Worm (Caenorhabditis elegans) whole organism, L4 larva: ENCODE measurements around the gene smf-2.

Experiments
- F10B5.3 ChIP-seq: sonication (generic microtip); optimal IDR thresholded peaks from 2 replicates; lab custom pipeline; 2016; ENCODE audit warnings: mild to moderate bottlenecking, missing genetic modification characterization, missing compliant biosample characterization
- F44E2.7 ChIP-seq: fragments of 200-800 bp; sonication (Bioruptor generic); IDR thresholded peaks from 2 replicates; pipeline ENCODE4 v2.1.2; 2022; ENCODE audit warnings: missing genetic modification characterization, missing compliant biosample characterization
- Y48G9A.11 ChIP-seq: fragments of 200-800 bp; sonication (Bioruptor generic); IDR thresholded peaks from 2 replicates; pipeline ENCODE4 v1.3.6; 2022; ENCODE audit warnings: missing genetic modification reagents, missing genetic modification characterization, missing compliant biosample characterization
- Y5F2A.4 ChIP-seq: fragments of 200-800 bp; sonication (Bioruptor generic); optimal IDR thresholded peaks from 2 replicates; lab custom pipeline; 2018; ENCODE audit warnings: mild to moderate bottlenecking, missing genetic modification characterization, missing compliant biosample characterization
- ZK337.2 ChIP-seq: fragments of 200-800 bp; sonication (Bioruptor generic); IDR thresholded peaks from 2 replicates; pipeline ENCODE4 v1.3.6; 2022; ENCODE audit warnings: missing genetic modification reagents, missing genetic modification characterization, missing compliant biosample characterization
- ZK546.5 ChIP-seq, 2 experiments: sonication (generic microtip); optimal IDR thresholded peaks; 2 replicates each; lab custom pipeline; 2017; ENCODE audit warnings: missing biosample characterization in 2 of 2, missing genetic modification characterization in 2 of 2
- aly-2 ChIP-seq: sonication (generic microtip); optimal IDR thresholded peaks from 2 replicates; lab custom pipeline; 2018; ENCODE audit warnings: missing biosample characterization, missing genetic modification characterization
- ama-1 ChIP-seq: fragments of 150-350 bp; optimal IDR thresholded peaks from 2 replicates; lab custom pipeline; 2014; ENCODE audit warnings: inconsistent platforms, mixed read lengths
- attf-4 ChIP-seq: sonication (generic microtip); optimal IDR thresholded peaks from 3 replicates; lab custom pipeline; 2017; ENCODE audit warnings: missing biosample characterization, missing genetic modification characterization
- ceh-20 ChIP-seq: fragments of 200-800 bp; sonication (Bioruptor generic); IDR thresholded peaks from 2 replicates; pipeline ENCODE4 v1.3.6; 2022; ENCODE audit warnings: missing genetic modification reagents, missing genetic modification characterization, missing compliant biosample characterization
- ceh-62 ChIP-seq: sonication (generic microtip); optimal IDR thresholded peaks from 2 replicates; lab custom pipeline; 2017; ENCODE audit warnings: missing biosample characterization, missing genetic modification characterization
- ceh-82 ChIP-seq: sonication (generic microtip); optimal IDR thresholded peaks from 2 replicates; lab custom pipeline; 2017; ENCODE audit warnings: missing biosample characterization, missing genetic modification characterization
- daf-12 ChIP-seq: fragments of 150-350 bp; optimal IDR thresholded peaks from 2 replicates; lab custom pipeline; 2014; ENCODE audit warnings: missing biosample characterization, missing genetic modification reagents, missing genetic modification characterization
- daf-19 ChIP-seq: fragments of 200-800 bp; sonication (Bioruptor generic); conservative IDR thresholded peaks from 2 replicates; pipeline ENCODE4 v1.3.6; 2022; ENCODE audit warnings: missing genetic modification characterization, missing compliant biosample characterization
- dmd-6 ChIP-seq: fragments of 200-800 bp; sonication (Bioruptor generic); IDR thresholded peaks from 2 replicates; pipeline ENCODE4 v1.3.6; 2022; ENCODE audit warnings: missing genetic modification reagents, missing genetic modification characterization, missing compliant biosample characterization
- dmd-8 ChIP-seq: fragments of 200-800 bp; sonication (Bioruptor generic); IDR thresholded peaks from 2 replicates; pipeline ENCODE4 v1.3.6; 2022; ENCODE audit warnings: missing genetic modification characterization, missing compliant biosample characterization
- dmd-9 ChIP-seq: fragments of 200-800 bp; sonication (Bioruptor generic); IDR thresholded peaks from 2 replicates; pipeline ENCODE4 v1.3.6; 2022; ENCODE audit warnings: missing genetic modification reagents, missing genetic modification characterization, missing compliant biosample characterization
- dpl-1 ChIP-seq: fragments of 150-350 bp; optimal IDR thresholded peaks from 2 replicates; lab custom pipeline; 2014; ENCODE audit warnings: missing biosample characterization, missing genetic modification reagents, missing genetic modification characterization
- duxl-1 ChIP-seq: sonication (generic microtip); optimal IDR thresholded peaks from 2 replicates; lab custom pipeline; 2016; ENCODE audit warnings: mild to moderate bottlenecking, missing genetic modification characterization, moderate library complexity, missing compliant biosample characterization; ENCODE audit not compliant: poor library complexity
- dve-1 ChIP-seq: sonication (generic microtip); optimal IDR thresholded peaks from 2 replicates; lab custom pipeline; 2017; ENCODE audit warnings: antibody characterized with exemption, mild to moderate bottlenecking, missing genetic modification characterization, missing compliant biosample characterization; ENCODE audit not compliant: insufficient read depth
- egl-27 ChIP-seq: sonication (generic microtip); optimal IDR thresholded peaks from 3 replicates; lab custom pipeline; 2017; ENCODE audit warnings: missing biosample characterization, missing genetic modification reagents, missing genetic modification characterization
- fkh-10 ChIP-seq: fragments of 150-350 bp; optimal IDR thresholded peaks from 2 replicates; lab custom pipeline; 2014; ENCODE audit warnings: missing biosample characterization, missing genetic modification reagents, missing genetic modification characterization
- fos-1 ChIP-seq: fragments of 150-350 bp; optimal IDR thresholded peaks from 2 replicates; lab custom pipeline; 2014; ENCODE audit warnings: missing biosample characterization, missing genetic modification characterization
- hlh-11 ChIP-seq: fragments of 200-800 bp; sonication (Bioruptor generic); optimal IDR thresholded peaks from 2 replicates; lab custom pipeline; 2018; ENCODE audit warnings: mild to moderate bottlenecking, missing genetic modification characterization, missing compliant biosample characterization
- hmg-1.1 ChIP-seq: fragments of 200-800 bp; sonication (Bioruptor generic); IDR thresholded peaks from 2 replicates; pipeline ENCODE4 v1.3.6; 2022; ENCODE audit warnings: missing genetic modification reagents, missing genetic modification characterization, missing compliant biosample characterization
- lim-7 ChIP-seq: fragments of 200-800 bp; sonication (Bioruptor generic); IDR thresholded peaks from 2 replicates; pipeline ENCODE4 v1.3.6; 2022; ENCODE audit warnings: missing genetic modification characterization, missing compliant biosample characterization
- lin-13 ChIP-seq: fragments of 150-350 bp; optimal IDR thresholded peaks from 2 replicates; lab custom pipeline; 2014; ENCODE audit warnings: missing biosample characterization, missing genetic modification reagents, missing genetic modification characterization
- lin-29 ChIP-seq: fragments of 200-800 bp; sonication (Bioruptor generic); IDR thresholded peaks from 2 replicates; pipeline ENCODE4 v1.3.6; 2022; ENCODE audit warnings: missing genetic modification reagents, missing genetic modification characterization, missing compliant biosample characterization
- lin-38 ChIP-seq: fragments of 200-800 bp; sonication (Bioruptor generic); IDR thresholded peaks from 2 replicates; pipeline ENCODE4 v1.3.6; 2022; ENCODE audit warnings: missing genetic modification reagents, missing genetic modification characterization, missing compliant biosample characterization
- lir-3 ChIP-seq: sonication (generic microtip); optimal IDR thresholded peaks from 2 replicates; lab custom pipeline; 2016; ENCODE audit warnings: mild to moderate bottlenecking, missing genetic modification characterization, missing compliant biosample characterization
- lsy-2 ChIP-seq, 2 experiments: fragments of 150-350 bp in 1 of 2; sonication (generic microtip) in 1 of 2; optimal IDR thresholded peaks; 2 replicates each; lab custom pipeline; 2014 to 2017; ENCODE audit warnings: missing biosample characterization in 2 of 2, missing genetic modification characterization in 2 of 2
- madf-5 ChIP-seq, 2 experiments: fragments of 200-800 bp; sonication (Bioruptor generic); IDR thresholded peaks; 2 replicates each; pipeline ENCODE4 v1.3.6; 2022; ENCODE audit warnings: missing compliant biosample characterization in 2 of 2, missing genetic modification characterization in 2 of 2
- mdt-29 ChIP-seq: fragments of 200-800 bp; sonication (Bioruptor generic); IDR thresholded peaks from 2 replicates; pipeline ENCODE4 v1.3.6; 2022; ENCODE audit warnings: missing genetic modification reagents, missing genetic modification characterization, missing compliant biosample characterization
- mes-2 ChIP-seq: sonication (generic microtip); optimal IDR thresholded peaks from 2 replicates; lab custom pipeline; 2016; ENCODE audit warnings: missing genotype, mild to moderate bottlenecking, missing genetic modification characterization, missing compliant biosample characterization; ENCODE audit not compliant: poor library complexity, severe bottlenecking
- mxl-3 ChIP-seq: fragments of 200-800 bp; sonication (Bioruptor generic); optimal IDR thresholded peaks from 2 replicates; lab custom pipeline; 2018; ENCODE audit warnings: mild to moderate bottlenecking, missing genetic modification characterization, missing compliant biosample characterization
- nhr-10 ChIP-seq: fragments of 150-350 bp; optimal IDR thresholded peaks from 2 replicates; lab custom pipeline; 2014; ENCODE audit warnings: missing biosample characterization, missing genetic modification characterization
- nhr-111 ChIP-seq: fragments of 200-800 bp; sonication (Bioruptor generic); optimal IDR thresholded peaks from 2 replicates; lab custom pipeline; 2018; ENCODE audit warnings: mild to moderate bottlenecking, missing genetic modification characterization, missing compliant biosample characterization
- nhr-237 ChIP-seq: sonication (generic microtip); optimal IDR thresholded peaks from 2 replicates; lab custom pipeline; 2017; ENCODE audit warnings: missing biosample characterization, missing genetic modification characterization
- nhr-41 ChIP-seq: fragments of 200-800 bp; sonication (Bioruptor generic); IDR thresholded peaks from 2 replicates; pipeline ENCODE4 v1.3.6; 2022; ENCODE audit warnings: missing genetic modification reagents, missing genetic modification characterization, missing compliant biosample characterization
- nhr-42 ChIP-seq: fragments of 200-800 bp; sonication (Bioruptor generic); IDR thresholded peaks from 2 replicates; pipeline ENCODE4 v1.3.6; 2022; ENCODE audit warnings: missing genetic modification characterization, missing compliant biosample characterization
- nhr-48 ChIP-seq: sonication (generic microtip); optimal IDR thresholded peaks from 2 replicates; lab custom pipeline; 2016; ENCODE audit warnings: mild to moderate bottlenecking, missing genetic modification characterization, missing compliant biosample characterization
- nhr-76 ChIP-seq: fragments of 150-350 bp; optimal IDR thresholded peaks from 2 replicates; lab custom pipeline; 2014; ENCODE audit warnings: missing biosample characterization, missing genetic modification characterization
- rbr-2 ChIP-seq: sonication (generic microtip); optimal IDR thresholded peaks from 2 replicates; lab custom pipeline; 2016; ENCODE audit warnings: missing genotype, missing genetic modification characterization, missing compliant biosample characterization
- saeg-2 ChIP-seq: fragments of 200-800 bp; sonication (Bioruptor generic); IDR thresholded peaks from 2 replicates; pipeline ENCODE4 v1.3.6; 2022; ENCODE audit warnings: missing genetic modification reagents, missing genetic modification characterization, missing compliant biosample characterization
- sdz-12 ChIP-seq: fragments of 200-800 bp; sonication (Bioruptor generic); optimal IDR thresholded peaks from 2 replicates; lab custom pipeline; 2018; ENCODE audit warnings: mild to moderate bottlenecking, missing genetic modification characterization, missing compliant biosample characterization
- snpc-1.2 ChIP-seq: fragments of 200-800 bp; sonication (Bioruptor generic); IDR thresholded peaks from 2 replicates; pipeline ENCODE4 v1.3.6; 2022; ENCODE audit warnings: missing genetic modification reagents, missing genetic modification characterization, missing compliant biosample characterization
- tag-97 ChIP-seq: fragments of 200-800 bp; sonication (Bioruptor generic); IDR thresholded peaks from 2 replicates; pipeline ENCODE4 v1.3.6; 2022; ENCODE audit warnings: missing genetic modification characterization, missing compliant biosample characterization
- zfp-2 ChIP-seq: sonication (generic microtip); optimal IDR thresholded peaks from 2 replicates; lab custom pipeline; 2016; ENCODE audit warnings: mild to moderate bottlenecking, missing genetic modification characterization, missing compliant biosample characterization
- zfp-3 ChIP-seq: fragments of 200-800 bp; sonication (Bioruptor generic); conservative IDR thresholded peaks from 2 replicates; pipeline ENCODE4 v1.3.6; 2022; ENCODE audit warnings: missing genetic modification reagents, missing genetic modification characterization, missing compliant biosample characterization
- zip-11 ChIP-seq: fragments of 200-800 bp; sonication (Bioruptor generic); IDR thresholded peaks from 2 replicates; pipeline ENCODE4 v1.3.6; 2022; ENCODE audit warnings: missing genetic modification characterization, missing compliant biosample characterization
- ztf-11 ChIP-seq: fragments of 150-350 bp; optimal IDR thresholded peaks from 2 replicates; lab custom pipeline; 2014; ENCODE audit warnings: missing biosample characterization, missing genetic modification characterization

Gene smf-2

DNA sequence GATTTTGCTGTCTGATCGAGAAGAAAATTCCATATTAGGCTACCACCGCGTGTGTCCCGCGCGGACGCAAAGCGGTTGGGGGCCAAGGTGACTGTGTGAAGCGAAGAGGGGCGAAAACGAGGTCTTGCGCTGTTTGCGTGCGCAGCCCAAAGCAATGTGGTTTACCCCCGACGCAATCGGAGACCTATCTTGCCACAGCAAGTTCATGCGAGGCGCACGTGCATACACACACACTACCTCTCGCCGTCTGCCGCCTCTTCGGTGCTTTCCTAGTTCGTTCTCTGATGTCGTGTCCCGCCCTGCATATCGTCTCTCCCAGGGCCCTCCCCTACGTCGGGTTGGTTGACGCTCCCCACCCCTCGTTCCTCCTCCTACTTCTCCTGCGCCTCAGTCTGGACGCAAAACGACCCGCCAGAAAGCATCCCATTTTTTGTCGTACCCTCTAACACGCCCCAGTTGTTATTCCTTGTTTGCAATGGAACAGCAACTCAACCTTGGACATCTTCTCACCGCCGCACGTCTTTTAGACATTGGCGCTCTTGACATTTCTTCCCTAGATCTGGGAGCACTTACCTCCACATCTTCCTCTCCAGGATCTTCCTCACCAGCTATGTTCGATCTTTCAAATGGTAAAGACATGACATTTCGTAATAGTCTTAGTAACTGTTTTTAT, 23.7 kb upstream of the smf-2 start, which contains the start of gene mdl-1 (continued):
- TF ChIP-seq dve-1 (tag; lab: Kevin White, UChicago) (peak; percentile 87), ama-1 (lab: Kevin White, UChicago) (peak; percentile 96), ceh-62 (no peak), nhr-42 (GFP tag; lab: Robert Waterston, UW) (peak; percentile 85), sdz-12 (GFP tag; lab: Kevin White, UChicago) (no peak), duxl-1 (tag; lab: Kevin White, UChicago) (no peak), Y48G9A.11 (no peak), aly-2 (tag; lab: Kevin White, UChicago) (no peak), dpl-1 (GFP tag; lab: Kevin White, UChicago) (peak; percentile 43), nhr-48 (peak; percentile 99), daf-12 (no peak), nhr-76 (no peak), snpc-1.2 (GFP tag; lab: Robert Waterston, UW) (0 out of 2 replicates have a peak, but pooled peaks have one; percentile 16), F44E2.7 (GFP tag; lab: Robert Waterston, UW) (no peak), tag-97 (GFP tag; lab: Robert Waterston, UW) (no peak), mdt-29 (GFP tag; lab: Robert Waterston, UW) (peak; percentile 90), fkh-10 (peak; percentile 42), ZK546.5 (tag; optimal IDR thresholded peaks at IDR 0.05; lab: Kevin White, UChicago) (no peak), F10B5.3 (tag; lab: Kevin White, UChicago) (no peak), lin-29 (GFP tag; lab: Robert Waterston, UW) (peak; percentile 68; the same call in 1 of the 2 replicates), egl-27 (tag; lab: Kevin White, UChicago) (no peak), mxl-3 (GFP tag; lab: Kevin White, UChicago) (peak; percentile 98), attf-4 (tag; lab: Kevin White, UChicago) (peak; percentile 35), nhr-41 (GFP tag; lab: Robert Waterston, UW) (no peak), saeg-2 (GFP tag; lab: Robert Waterston, UW) (peak; percentile 90), ZK337.2 (GFP tag; lab: Robert Waterston, UW) (no peak), madf-5 (GFP tag; IDR thresholded peaks at IDR 0.05; lab: Robert Waterston, UW) (0 out of 4 replicates have a peak, but pooled peaks of 1 of the 2 experiments have one; percentile 45), hlh-11 (peak; percentile 98), lir-3 (tag; lab: Kevin White, UChicago) (no peak), fos-1 (tag; lab: Kevin White, UChicago) (no peak), nhr-10 (tag; lab: Kevin White, UChicago) (peak; percentile 81), Y5F2A.4 (GFP tag; lab: Kevin White, UChicago) (peak; percentile 8), lin-38 (GFP tag; lab: Robert Waterston, UW) (peak; percentile 58), dmd-9 (GFP tag; lab: Robert Waterston, UW) (no peak), lin-13 (GFP tag; lab: Kevin White, UChicago) (peak; percentile 82), lim-7 (peak; percentile 27; the same call in 1 of the 2 replicates), ceh-20 (GFP tag; lab: Robert Waterston, UW) (peak; percentile 95), ceh-82 (no peak), zip-11 (GFP tag; lab: Robert Waterston, UW) (no peak), daf-19 (GFP tag; lab: Robert Waterston, UW) (peak; percentile 73; the same call in 1 of the 2 replicates), nhr-111 (GFP tag; lab: Kevin White, UChicago) (no peak), nhr-237 (peak; percentile 16), zfp-3 (GFP tag; lab: Robert Waterston, UW) (0 out of 2 replicates have a peak, but pooled peaks have one; percentile 35), ztf-11 (tag; lab: Kevin White, UChicago) (no peak), dmd-6 (peak; percentile 99), rbr-2 (tag; lab: Kevin White, UChicago) (peak; percentile 87), dmd-8 (GFP tag; lab: Robert Waterston, UW) (no peak), lsy-2 (tag; optimal IDR thresholded peaks at IDR 0.05; lab: Kevin White, UChicago) (peak; percentile 54 to 81), zfp-2 (tag; lab: Kevin White, UChicago) (no peak), hmg-1.1 (GFP tag; lab: Robert Waterston, UW) (peak; percentile 90), mes-2 (tag; lab: Kevin White, UChicago) (peak; percentile 76)
